Fruit fly (Drosophila melanogaster): ENCODE data around the gene CG42876.

- no peak for TF ChIP-seq CG14711 (tag; optimal IDR thresholded peaks at IDR 0.05)
- TF ChIP-seq ovo (GFP tag; optimal IDR thresholded peaks at IDR 0.05): no peak
Measured at dm6 chr2L:15846600-15846999, 34.7 kb upstream of the CG42876 start.
